Worm (Caenorhabditis elegans): ENCODE measurements around the gene C52E2.3.
A peak's percentile ranks its signal among the peaks of the same experiment; 100 is the strongest.

Gene C52E2.3

ce11 chrII:1895278-1895677 lies 44.2 kb downstream of the C52E2.3 start, which contains the start of gene C46F9.5:
TSS of gene C46F9.5 (plus strand) at chrII:1895578.
- TF ChIP-seq tbx-2 (tag; optimal IDR thresholded peaks at IDR 0.05) (no peak), egl-27 (tag; optimal IDR thresholded peaks at IDR 0.05) (no peak), nhr-20 (tag; optimal IDR thresholded peaks at IDR 0.05) (no peak), lin-39 (tag; optimal IDR thresholded peaks at IDR 0.05) (no peak), C34B4.2 (tag; optimal IDR thresholded peaks at IDR 0.05) (no peak), vab-15 (tag; optimal IDR thresholded peaks at IDR 0.05) (no peak), rnt-1 (tag; optimal IDR thresholded peaks at IDR 0.05) (no peak), xbp-1 (tag; optimal IDR thresholded peaks at IDR 0.05) (no peak), nhr-76 (tag; optimal IDR thresholded peaks at IDR 0.05) (no peak), elt-3 (tag; optimal IDR thresholded peaks at IDR 0.05) (no peak), ceh-82 (tag; optimal IDR thresholded peaks at IDR 0.05) (no peak), lin-35 (GFP tag; optimal IDR thresholded peaks at IDR 0.05) (no peak)

DNA sequence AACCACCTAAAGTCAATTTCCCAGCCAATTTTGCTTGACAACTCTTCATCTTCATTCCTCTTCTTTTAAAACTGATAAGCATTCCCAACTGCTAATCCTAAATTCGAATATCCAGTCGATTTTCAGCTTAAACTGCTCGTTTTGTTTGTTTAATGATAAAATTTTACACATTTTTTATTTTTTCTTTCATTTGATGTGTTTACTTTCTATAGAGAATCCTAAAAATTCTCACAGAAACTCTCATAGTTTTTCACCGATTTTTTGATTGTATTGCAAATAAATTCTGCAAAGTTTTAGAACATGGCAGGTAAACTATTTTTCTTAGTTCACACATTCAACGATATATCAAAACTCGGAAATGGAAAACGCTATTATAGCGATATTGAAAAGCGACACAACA lies 44.7 kb downstream of the C52E2.3 start, which contains the start of gene math-25:
Gene math-25 (plus strand): TSS at position 301 of the 400 bp plus-strand sequence.
- TF ChIP-seq snpc-4 (tag; optimal IDR thresholded peaks at IDR 0.05) (no peak), fkh-10 (GFP tag; optimal IDR thresholded peaks at IDR 0.05) (no peak), nhr-28 (tag; optimal IDR thresholded peaks at IDR 0.05) (no peak), pax-3 (tag; optimal IDR thresholded peaks at IDR 0.05) (no peak), unc-62 (GFP tag; optimal IDR thresholded peaks at IDR 0.05) (no peak), vab-15 (tag; optimal IDR thresholded peaks at IDR 0.05) (no peak), dsc-1 (tag; optimal IDR thresholded peaks at IDR 0.05) (no peak), egl-27 (tag; optimal IDR thresholded peaks at IDR 0.05) (no peak), nhr-71 (tag; optimal IDR thresholded peaks at IDR 0.05) (no peak), rnt-1 (tag; optimal IDR thresholded peaks at IDR 0.05) (no peak), jun-1 (tag; optimal IDR thresholded peaks at IDR 0.05) (no peak), Y116A8C.19 (tag; optimal IDR thresholded peaks at IDR 0.05; ENCODE audit: borderline replicate concordance) (no peak), alr-1 (tag; optimal IDR thresholded peaks at IDR 0.05; ENCODE audit: borderline replicate concordance) (no peak), C34B4.2 (tag; optimal IDR thresholded peaks at IDR 0.05) (no peak), efl-3 (GFP tag; optimal IDR thresholded peaks at IDR 0.05) (no peak), unc-86 (tag; optimal IDR thresholded peaks at IDR 0.05) (no peak), lin-15B (tag; optimal IDR thresholded peaks at IDR 0.05) (no peak), nhr-84 (tag; optimal IDR thresholded peaks at IDR 0.05) (no peak), elt-2 (tag; optimal IDR thresholded peaks at IDR 0.05) (no peak), nhr-19 (GFP tag; conservative IDR thresholded peaks at IDR 0.05) (no peak)

DNA sequence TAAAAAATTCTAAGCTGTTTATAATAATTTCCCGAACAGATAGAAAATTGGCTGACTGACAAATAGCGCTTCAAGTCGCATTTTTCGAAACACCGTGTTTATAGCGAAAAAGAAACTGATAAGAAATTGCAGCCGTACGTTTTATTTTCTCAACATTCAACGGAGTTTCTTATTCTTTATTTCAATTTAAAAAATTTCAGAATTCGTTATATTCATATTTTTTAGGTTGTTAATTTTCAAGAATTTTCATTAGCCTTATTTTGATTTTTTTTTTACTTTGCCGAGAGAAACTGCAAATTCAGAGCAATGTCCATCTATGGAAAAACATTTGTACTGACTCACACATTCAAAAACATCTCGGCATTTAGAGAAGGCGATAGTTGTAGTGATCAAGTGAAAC lies 46.9 kb downstream of the C52E2.3 start, which contains the start of gene C46F9.6:
Gene C46F9.6 (plus strand): TSS at position 301 of the 400 bp plus-strand sequence.
- TF ChIP-seq nhr-71 (tag; optimal IDR thresholded peaks at IDR 0.05) (no peak), elt-2 (tag; optimal IDR thresholded peaks at IDR 0.05) (peak; percentile 6), sup-37 (GFP tag; optimal IDR thresholded peaks at IDR 0.05) (no peak), lin-35 (GFP tag; optimal IDR thresholded peaks at IDR 0.05) (no peak), efl-1 (optimal IDR thresholded peaks at IDR 0.05) (no peak), efl-1 (GFP tag; optimal IDR thresholded peaks at IDR 0.05 in 1 of 2) (no peak), mef-2 (tag; optimal IDR thresholded peaks at IDR 0.05) (no peak), lin-15B (tag; optimal IDR thresholded peaks at IDR 0.05) (no peak)

DNA sequence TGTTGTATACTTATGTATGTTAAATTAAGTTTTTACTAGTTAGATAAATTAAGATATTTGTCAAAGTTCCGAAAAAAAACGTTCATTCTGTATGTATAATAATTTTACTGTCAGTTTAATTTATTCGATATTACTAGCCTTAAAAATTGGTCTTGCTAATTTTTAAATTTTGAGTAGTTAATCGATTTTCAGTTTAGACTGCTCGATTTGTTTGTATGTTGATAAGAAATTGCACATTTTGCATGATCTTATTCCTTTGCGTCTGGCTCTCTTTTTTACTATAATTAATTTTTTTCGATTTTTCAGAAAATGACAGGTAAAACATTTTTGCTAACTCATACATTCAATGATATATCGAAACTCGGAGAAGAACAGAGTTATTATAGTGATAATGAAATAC lies 48.9 kb downstream of the C52E2.3 start, which contains the start of gene math-24:
Gene math-24 (plus strand): TSS at position 301 of the 400 bp plus-strand sequence.
- TF ChIP-seq snu-23 (GFP tag; optimal IDR thresholded peaks at IDR 0.05): no peak
- TF ChIP-seq efl-1 (optimal IDR thresholded peaks at IDR 0.05): no peak
- TF ChIP-seq efl-1 (GFP tag; optimal IDR thresholded peaks at IDR 0.05 in 1 of 2): no peak
- no peak for TF ChIP-seq nhr-84 (tag; optimal IDR thresholded peaks at IDR 0.05)
- no peak for TF ChIP-seq sptf-1 (tag; optimal IDR thresholded peaks at IDR 0.05)
- TF ChIP-seq unc-30 (tag; optimal IDR thresholded peaks at IDR 0.05): no peak
- TF ChIP-seq nhr-20 (tag; optimal IDR thresholded peaks at IDR 0.05): no peak
- TF ChIP-seq fkh-10 (GFP tag; optimal IDR thresholded peaks at IDR 0.05): no peak
- TF ChIP-seq zip-4 (GFP tag; optimal IDR thresholded peaks at IDR 0.05): no peak

All from whole organism, L1 larva.